Fruit fly (Drosophila melanogaster) whole organism, embryonic: ENCODE results near the gene CG43322.

Experiments used
- CG10431 ChIP-seq: fragments of 200-800 bp; sonication (Bioruptor generic); optimal IDR thresholded peaks from 3 replicates; lab custom pipeline; 2018; ENCODE audit warnings: missing biosample characterization, mild to moderate bottlenecking, missing genetic modification characterization
- CG11247 ChIP-seq: fragments of 200-800 bp; sonication (Bioruptor generic); IDR thresholded peaks from 2 replicates; pipeline ENCODE4 v1.3.6; 2022; ENCODE audit warnings: missing biosample characterization, missing genetic modification characterization
- CG11696 ChIP-seq: fragments of 200-800 bp; sonication (Bioruptor generic); IDR thresholded peaks from 2 replicates; pipeline ENCODE4 v1.3.6; 2022; ENCODE audit warnings: missing biosample characterization, missing genetic modification characterization
- CG12659 ChIP-seq: fragments of 200-800 bp; sonication (Bioruptor generic); optimal IDR thresholded peaks from 3 replicates; lab custom pipeline; 2017; ENCODE audit warnings: mild to moderate bottlenecking, missing biosample characterization, missing genetic modification reagents, missing genetic modification characterization
- CG12942 ChIP-seq: fragments of 200-800 bp; sonication (Bioruptor generic); optimal IDR thresholded peaks from 3 replicates; lab custom pipeline; 2016; ENCODE audit warnings: missing biosample characterization, missing genetic modification characterization
- CG13624 ChIP-seq: fragments of 200-800 bp; sonication (Bioruptor generic); optimal IDR thresholded peaks from 2 replicates; lab custom pipeline; 2016; ENCODE audit warnings: missing biosample characterization, missing genetic modification characterization
- CG14667 ChIP-seq: fragments of 200-800 bp; sonication (Bioruptor generic); IDR thresholded peaks from 2 replicates; pipeline ENCODE4 v1.3.6; 2022; ENCODE audit warnings: missing biosample characterization, missing genetic modification characterization
- CG16779 ChIP-seq: fragments of 200-800 bp; sonication (Bioruptor generic); IDR thresholded peaks from 2 replicates; pipeline ENCODE4 v1.3.6; 2022; ENCODE audit warnings: missing biosample characterization, missing genetic modification characterization
- CG17361 ChIP-seq: fragments of 200-800 bp; sonication (Bioruptor generic); IDR thresholded peaks from 3 replicates; pipeline ENCODE4 v1.3.6; 2022; ENCODE audit warnings: missing biosample characterization, missing genetic modification characterization
- CG17385 ChIP-seq: fragments of 200-800 bp; sonication (Bioruptor generic); optimal IDR thresholded peaks from 3 replicates; lab custom pipeline; 2018; ENCODE audit warnings: missing biosample characterization, mild to moderate bottlenecking, missing genetic modification characterization
- CG1832 ChIP-seq: fragments of 200-800 bp; sonication (Bioruptor generic); optimal IDR thresholded peaks from 2 replicates; lab custom pipeline; 2017; ENCODE audit warnings: missing biosample characterization, mild to moderate bottlenecking, missing genetic modification characterization, inconsistent platforms
- CG3163 ChIP-seq: fragments of 200-800 bp; sonication (Bioruptor generic); optimal IDR thresholded peaks from 3 replicates; lab custom pipeline; 2016; ENCODE audit warnings: missing biosample characterization, missing genetic modification characterization
- CG33557 ChIP-seq: fragments of 200-800 bp; sonication (Bioruptor generic); optimal IDR thresholded peaks from 2 replicates; lab custom pipeline; 2019; ENCODE audit warnings: missing biosample characterization, mild to moderate bottlenecking, missing genetic modification characterization, moderate library complexity
- CG5180 ChIP-seq: fragments of 200-800 bp; sonication (Bioruptor generic); optimal IDR thresholded peaks from 3 replicates; lab custom pipeline; 2017; ENCODE audit warnings: missing biosample characterization, missing genetic modification characterization, mild to moderate bottlenecking, moderate library complexity, missing genetic modification reagents
- CG6791 ChIP-seq: fragments of 200-800 bp; sonication (Bioruptor generic); IDR thresholded peaks from 3 replicates; pipeline ENCODE4 v1.3.6; 2022; ENCODE audit warnings: missing biosample characterization, missing genetic modification characterization; ENCODE audit not compliant: partially characterized antibody
- CG7372 ChIP-seq: fragments of 200-800 bp; sonication (Bioruptor generic); IDR thresholded peaks from 2 replicates; pipeline ENCODE4 v1.3.6; 2022; ENCODE audit warnings: missing biosample characterization, missing genetic modification characterization
- CG8089 ChIP-seq: fragments of 200-800 bp; sonication (Bioruptor generic); optimal IDR thresholded peaks from 3 replicates; lab custom pipeline; 2016; ENCODE audit warnings: missing biosample characterization, missing genetic modification characterization
- CG9727 ChIP-seq: fragments of 200-800 bp; sonication (Bioruptor generic); optimal IDR thresholded peaks from 3 replicates; lab custom pipeline; 2017; ENCODE audit warnings: missing biosample characterization, mild to moderate bottlenecking, missing genetic modification characterization
- CoRest ChIP-seq: fragments of 200-800 bp; sonication (Bioruptor generic); optimal IDR thresholded peaks from 3 replicates; lab custom pipeline; 2018; ENCODE audit warnings: missing biosample characterization, mild to moderate bottlenecking, missing genetic modification characterization, moderate library complexity
- Drgx ChIP-seq: fragments of 200-800 bp; sonication (Bioruptor generic); IDR thresholded peaks from 2 replicates; pipeline ENCODE4 v1.3.6; 2022; ENCODE audit warnings: missing biosample characterization, missing genetic modification characterization
- HLH54F ChIP-seq: fragments of 200-800 bp; sonication (Bioruptor generic); optimal IDR thresholded peaks from 3 replicates; lab custom pipeline; 2016; ENCODE audit warnings: missing biosample characterization, missing genetic modification characterization
- Mad ChIP-seq: fragments of 200-800 bp; sonication (Bioruptor generic); optimal IDR thresholded peaks from 2 replicates; lab custom pipeline; 2016; ENCODE audit warnings: missing biosample characterization, missing genetic modification characterization
- Myb ChIP-seq: fragments of 200-800 bp; sonication (Bioruptor generic); optimal IDR thresholded peaks from 2 replicates; lab custom pipeline; 2016; ENCODE audit warnings: missing biosample characterization, missing genetic modification characterization
- NC2α ChIP-seq: fragments of 200-800 bp; sonication (Bioruptor generic); optimal IDR thresholded peaks from 2 replicates; lab custom pipeline; 2016; ENCODE audit warnings: missing biosample characterization, missing genetic modification characterization
- NC2β ChIP-seq: fragments of 200-800 bp; sonication (Bioruptor generic); optimal IDR thresholded peaks from 2 replicates; lab custom pipeline; 2016; ENCODE audit warnings: missing biosample characterization, missing genetic modification characterization
- Neu2 ChIP-seq: fragments of 200-800 bp; sonication (Bioruptor generic); optimal IDR thresholded peaks from 3 replicates; lab custom pipeline; 2016; ENCODE audit warnings: missing biosample characterization, missing genetic modification characterization, borderline replicate concordance
- Oli ChIP-seq: fragments of 200-800 bp; sonication (Bioruptor generic); optimal IDR thresholded peaks from 2 replicates; lab custom pipeline; 2018; ENCODE audit warnings: missing biosample characterization, mild to moderate bottlenecking, missing genetic modification characterization, moderate library complexity
- Optix ChIP-seq: fragments of 200-800 bp; sonication (Bioruptor generic); IDR thresholded peaks from 3 replicates; pipeline ENCODE4 v1.3.6; 2022; ENCODE audit warnings: missing biosample characterization, missing genetic modification characterization
- PHDP ChIP-seq: fragments of 200-800 bp; sonication (Bioruptor generic); optimal IDR thresholded peaks from 3 replicates; lab custom pipeline; 2018; ENCODE audit warnings: missing biosample characterization, mild to moderate bottlenecking, missing genetic modification characterization, moderate library complexity
- Ravus ChIP-seq: fragments of 200-800 bp; sonication (Bioruptor generic); IDR thresholded peaks from 2 replicates; pipeline ENCODE4 v1.3.6; 2022; ENCODE audit warnings: missing biosample characterization, missing genetic modification characterization
- Sox100B ChIP-seq: fragments of 200-800 bp; sonication (Bioruptor generic); optimal IDR thresholded peaks from 3 replicates; lab custom pipeline; 2018; ENCODE audit warnings: missing biosample characterization, mild to moderate bottlenecking, missing genetic modification characterization
- ash1 ChIP-seq: fragments of 200-800 bp; sonication (Bioruptor generic); optimal IDR thresholded peaks from 2 replicates; lab custom pipeline; 2018; ENCODE audit warnings: missing biosample characterization, mild to moderate bottlenecking, missing genetic modification characterization
- bab2 ChIP-seq: fragments of 200-800 bp; sonication (Bioruptor generic); optimal IDR thresholded peaks from 2 replicates; lab custom pipeline; 2016; ENCODE audit warnings: missing biosample characterization, missing genetic modification characterization
- crol ChIP-seq: fragments of 200-800 bp; sonication (Bioruptor generic); IDR thresholded peaks from 2 replicates; pipeline ENCODE4 v1.3.6; 2022; ENCODE audit warnings: missing biosample characterization, missing genetic modification characterization
- fd3F ChIP-seq: fragments of 200-800 bp; sonication (Bioruptor generic); optimal IDR thresholded peaks from 2 replicates; lab custom pipeline; 2018; ENCODE audit warnings: missing biosample characterization, mild to moderate bottlenecking, missing genetic modification characterization, moderate library complexity
- gem ChIP-seq: fragments of 200-800 bp; sonication (Bioruptor generic); optimal IDR thresholded peaks from 2 replicates; lab custom pipeline; 2019; ENCODE audit warnings: missing biosample characterization, mild to moderate bottlenecking, missing genetic modification characterization, moderate library complexity
- grn ChIP-seq: fragments of 200-800 bp; sonication (Bioruptor generic); optimal IDR thresholded peaks from 3 replicates; lab custom pipeline; 2017; ENCODE audit warnings: missing biosample characterization, missing genetic modification characterization
- her ChIP-seq: fragments of 200-800 bp; sonication (Bioruptor generic); optimal IDR thresholded peaks from 2 replicates; lab custom pipeline; 2016; ENCODE audit warnings: missing biosample characterization, missing genetic modification characterization
- ken ChIP-seq: fragments of 200-800 bp; sonication (Bioruptor generic); IDR thresholded peaks from 3 replicates; pipeline ENCODE4 v1.3.6; 2022; ENCODE audit warnings: missing biosample characterization, missing genetic modification characterization
- lola ChIP-seq, 3 experiments: fragments of >200 bp in 2 of 3; fragments of 200-800 bp in 1 of 3; sonication (Bioruptor generic) in 1 of 3; optimal IDR thresholded peaks; 2 replicates each; lab custom pipeline; 2017 to 2019; ENCODE audit warnings: missing biosample characterization in 3 of 3, missing genetic modification characterization in 3 of 3, mild to moderate bottlenecking in 1 of 3, moderate library complexity in 1 of 3
- prd ChIP-seq, 3 experiments: fragments of >200 bp in 2 of 3; fragments of 200-800 bp in 1 of 3; sonication (Bioruptor generic) in 1 of 3; optimal IDR thresholded peaks in 2 of 3; IDR thresholded peaks in 1 of 3; 2 replicates in 2 of 3; 3 replicates in 1 of 3; pipeline versions ENCODE4 v1.3.6 to Lab custom; 2017 to 2022; ENCODE audit warnings: missing biosample characterization in 1 of 3, missing genetic modification characterization in 1 of 3
- sd ChIP-seq: fragments of 200-800 bp; sonication (Bioruptor generic); optimal IDR thresholded peaks from 3 replicates; lab custom pipeline; 2018; ENCODE audit warnings: missing biosample characterization, mild to moderate bottlenecking, missing genetic modification characterization, moderate library complexity
- slp2 ChIP-seq: fragments of 200-800 bp; sonication (Bioruptor generic); optimal IDR thresholded peaks from 2 replicates; lab custom pipeline; 2016; ENCODE audit warnings: missing biosample characterization, missing genetic modification characterization
- sqz ChIP-seq: fragments of 200-800 bp; sonication (Bioruptor generic); optimal IDR thresholded peaks from 3 replicates; lab custom pipeline; 2018; ENCODE audit warnings: missing biosample characterization, mild to moderate bottlenecking, missing genetic modification characterization
- tio ChIP-seq: fragments of 200-800 bp; sonication (Bioruptor generic); optimal IDR thresholded peaks from 2 replicates; lab custom pipeline; 2017; ENCODE audit warnings: missing biosample characterization, missing genetic modification characterization, inconsistent platforms
- twi ChIP-seq: fragments of 200-800 bp; optimal IDR thresholded peaks from 2 replicates; lab custom pipeline; 2019; ENCODE audit warnings: missing biosample characterization, mild to moderate bottlenecking, missing genetic modification characterization, moderate library complexity
- z ChIP-seq: fragments of 200-800 bp; sonication (Bioruptor generic); IDR thresholded peaks from 3 replicates; pipeline ENCODE4 v1.3.6; 2022; ENCODE audit warnings: missing biosample characterization, missing genetic modification characterization
- zfh1 ChIP-seq: fragments of 200-800 bp; sonication (Bioruptor generic); IDR thresholded peaks from 3 replicates; pipeline ENCODE4 v1.3.6; 2022; ENCODE audit warnings: missing biosample characterization, missing genetic modification characterization

Gene CG43322

dm6 chr2L:7043039-7043905 lies 30.1 kb downstream of the CG43322 start (continued):
- peak; percentile 34 for TF ChIP-seq gem (tag; lab: Kevin White, UChicago)
- no peak for TF ChIP-seq CG14667 (GFP tag; lab: Robert Waterston, UW)
- TF ChIP-seq Drgx (GFP tag; lab: Robert Waterston, UW): 0 out of 2 replicates have a peak, but pooled peaks have one; percentile 10
- TF ChIP-seq Neu2 (GFP tag; lab: Kevin White, UChicago): no peak
- peak; percentile 63; the same call in 1 of the 3 replicates for TF ChIP-seq zfh1 (GFP tag; lab: Robert Waterston, UW)
- peak; percentile 37 for TF ChIP-seq CoRest
- peak; percentile 33 for TF ChIP-seq her (GFP tag; lab: Kevin White, UChicago)
- TF ChIP-seq CG12659: no peak
- peak; percentile 52; the same call in 2 of the 3 replicates for TF ChIP-seq ken
- TF ChIP-seq CG12942 (GFP tag; lab: Kevin White, UChicago): peak; percentile 2
- peak; percentile 15 for TF ChIP-seq PHDP (tag; lab: Kevin White, UChicago)
- peak; percentile 54 for TF ChIP-seq CG8089
- TF ChIP-seq grn (GFP tag; lab: Kevin White, UChicago): peak; percentile 25
- TF ChIP-seq lola (GFP tag; optimal IDR thresholded peaks at IDR 0.05; lab: Kevin White, UChicago): peak in 1 of 3 experiments; percentile 45
- peak; percentile 25 for TF ChIP-seq tio (GFP tag; lab: Kevin White, UChicago)
- 0 out of 2 replicates have a peak, but pooled peaks have one; percentile 12 for TF ChIP-seq CG11247 (GFP tag; lab: Robert Waterston, UW)
- 0 out of 3 replicates have a peak, but pooled peaks have one; percentile 38 for TF ChIP-seq CG17361 (GFP tag; lab: Robert Waterston, UW)
- no peak for TF ChIP-seq crol (GFP tag; lab: Robert Waterston, UW)
- peak; percentile 69 for TF ChIP-seq sqz
- peak; percentile 87 for TF ChIP-seq CG33557 (GFP tag; lab: Kevin White, UChicago)
- no peak for TF ChIP-seq fd3F (GFP tag; lab: Kevin White, UChicago)
- TF ChIP-seq CG9727: peak; percentile 13
- no peak for TF ChIP-seq ash1 (GFP tag; lab: Kevin White, UChicago)
- peak; percentile 65 for TF ChIP-seq z (GFP tag; lab: Robert Waterston, UW)
- no peak for TF ChIP-seq Ravus (GFP tag; lab: Robert Waterston, UW)
- 0 out of 3 replicates have a peak, but pooled peaks have one; percentile 45 for TF ChIP-seq Optix (GFP tag; lab: Robert Waterston, UW)
- TF ChIP-seq slp2: no peak
- TF ChIP-seq CG7372 (GFP tag; lab: Robert Waterston, UW): no peak
- TF ChIP-seq CG17385 (GFP tag; lab: Kevin White, UChicago): peak; percentile 11
- peak; percentile 33 for TF ChIP-seq NC2β (GFP tag; lab: Kevin White, UChicago)
- TF ChIP-seq prd (optimal IDR thresholded peaks at IDR 0.05; lab: Kevin White, UChicago): no peak
- TF ChIP-seq prd (GFP tag; IDR thresholded peaks at IDR 0.05; lab: Robert Waterston, UW): peak; percentile 49
- no peak for TF ChIP-seq Mad (GFP tag; lab: Kevin White, UChicago)
- peak; percentile 58 for TF ChIP-seq CG10431 (GFP tag; lab: Kevin White, UChicago)
- TF ChIP-seq Sox100B (GFP tag; lab: Kevin White, UChicago): peak; percentile 33
- peak; percentile 90 for TF ChIP-seq sd (tag; lab: Kevin White, UChicago)
- peak; percentile 21 for TF ChIP-seq HLH54F (GFP tag; lab: Kevin White, UChicago)
- TF ChIP-seq CG6791: no peak
- peak; percentile 32 for TF ChIP-seq NC2α
- TF ChIP-seq Oli: peak; percentile 32
- peak; percentile 24 for TF ChIP-seq bab2 (GFP tag; lab: Kevin White, UChicago)
- peak; percentile 20 for TF ChIP-seq CG3163 (GFP tag; lab: Kevin White, UChicago)
- peak; percentile 89 for TF ChIP-seq twi (tag; lab: Kevin White, UChicago)
- no peak for TF ChIP-seq CG5180 (GFP tag; lab: Kevin White, UChicago)
- no peak for TF ChIP-seq Myb
- no peak for TF ChIP-seq CG1832 (GFP tag; lab: Kevin White, UChicago)
- 0 out of 2 replicates have a peak, but pooled peaks have one; percentile 13 for TF ChIP-seq CG11696 (GFP tag; lab: Robert Waterston, UW)
- TF ChIP-seq CG16779 (GFP tag; lab: Robert Waterston, UW): no peak
- no peak for TF ChIP-seq CG13624
